Fruit fly (Drosophila melanogaster): ENCODE measurements around the gene Ziz.
A peak's percentile ranks its signal among the peaks of the same experiment; 100 is the strongest.

Ziz gene

dm6 chr2L:7530437-7531091 is 34.5 kb upstream of the Ziz start (continued):
- TF ChIP-seq zfh1 (GFP tag; IDR thresholded peaks at IDR 0.05) (peak; percentile 95), zf30C (GFP tag; optimal IDR thresholded peaks at IDR 0.05) (peak; percentile 27), MESR4 (GFP tag; optimal IDR thresholded peaks at IDR 0.05) (peak; percentile 57), gfzf (GFP tag; optimal IDR thresholded peaks at IDR 0.05) (peak; percentile 73), CG6854 (GFP tag; optimal IDR thresholded peaks at IDR 0.05) (peak; percentile 98), br (optimal IDR thresholded peaks at IDR 0.05) (no peak), CG10543 (GFP tag; optimal IDR thresholded peaks at IDR 0.05) (peak; percentile 99), dati (GFP tag; IDR thresholded peaks at IDR 0.05) (peak; percentile 74), Atf6 (GFP tag; IDR thresholded peaks at IDR 0.05) (peak; percentile 98), lab (GFP tag; optimal IDR thresholded peaks at IDR 0.05) (peak; percentile 99), CG17829 (tag; optimal IDR thresholded peaks at IDR 0.05) (peak; percentile 99), CG6254 (GFP tag; optimal IDR thresholded peaks at IDR 0.05) (peak; percentile 96), CG10267 (tag; optimal IDR thresholded peaks at IDR 0.05) (peak; percentile 97), zfh2 (GFP tag; optimal IDR thresholded peaks at IDR 0.05) (peak; percentile 87)

- TF ChIP-seq CG1233 (GFP tag; optimal IDR thresholded peaks at IDR 0.05) (no peak), vvl (GFP tag; IDR thresholded peaks at IDR 0.05) (peak; percentile 65), CG6654 (GFP tag; optimal IDR thresholded peaks at IDR 0.05) (peak; percentile 93)
Observed at dm6 chr2L:7529931-7530330, 33.8 kb upstream of the Ziz start.

dm6 chr2L:7529182-7529581 is 33.1 kb upstream of the Ziz start:
- TF ChIP-seq Dfd (GFP tag; optimal IDR thresholded peaks at IDR 0.05) (peak in 1 of 2 experiments; percentile 57), CG6791 (GFP tag; IDR thresholded peaks at IDR 0.05; ENCODE audit: partially characterized antibody) (0 out of 3 replicates have a peak, but pooled peaks have one; percentile 12), HLH3B (GFP tag; IDR thresholded peaks at IDR 0.05) (0 out of 2 replicates have a peak, but pooled peaks have one; percentile 21), CG4730 (GFP tag; IDR thresholded peaks at IDR 0.05) (no peak), Optix (GFP tag; IDR thresholded peaks at IDR 0.05) (peak; percentile 27; the same call in 1 of the 3 replicates), CG12744 (GFP tag; optimal IDR thresholded peaks at IDR 0.05) (no peak), CG17802 (tag; optimal IDR thresholded peaks at IDR 0.05) (no peak), CG4360 (GFP tag; IDR thresholded peaks at IDR 0.05) (peak; percentile 85), Med (GFP tag) (peak; percentile 65), vvl (GFP tag; IDR thresholded peaks at IDR 0.05) (no peak), amos (GFP tag; IDR thresholded peaks at IDR 0.05; ENCODE audit: partially characterized antibody) (0 out of 2 replicates have a peak, but pooled peaks have one; percentile 16), CG7963 (GFP tag; IDR thresholded peaks at IDR 0.05; ENCODE audit: partially characterized antibody) (0 out of 3 replicates have a peak, but pooled peaks have one; percentile 15)

DNA sequence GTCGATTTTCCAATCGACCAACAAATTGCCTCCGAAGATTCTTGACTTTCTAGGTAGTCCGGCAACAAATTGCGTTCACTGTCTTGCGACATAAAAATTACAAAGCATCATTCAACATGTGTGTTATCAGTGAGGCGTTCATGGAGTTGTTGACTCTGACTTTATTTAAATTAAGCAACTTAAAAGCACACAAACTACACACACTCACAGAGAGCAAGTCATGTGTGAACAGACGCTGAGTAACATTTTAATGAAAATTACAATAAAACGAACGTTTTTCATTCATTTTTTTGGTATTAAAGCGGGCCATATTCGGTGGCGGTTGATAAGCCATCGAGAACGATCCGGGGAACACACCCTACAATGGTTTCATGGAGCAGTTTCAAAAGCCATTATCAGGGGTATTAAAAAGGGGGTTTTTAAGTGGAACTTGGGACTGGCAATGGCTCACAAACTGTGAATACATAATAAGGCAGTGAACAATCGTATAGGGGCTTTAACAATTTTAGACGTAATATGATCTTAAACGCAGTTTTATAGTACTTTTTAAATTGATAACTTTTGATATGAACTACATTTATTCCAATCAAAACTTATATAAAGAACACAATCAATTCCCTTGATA is 32.1 kb upstream of the Ziz start:
- TF ChIP-seq Atf6 (GFP tag; IDR thresholded peaks at IDR 0.05): 0 out of 2 replicates have a peak, but pooled peaks have one; percentile 28
- peak; percentile 7 for TF ChIP-seq gem (tag; optimal IDR thresholded peaks at IDR 0.05)
- peak; percentile 6 for TF ChIP-seq salm (tag; optimal IDR thresholded peaks at IDR 0.05)
- TF ChIP-seq wek (GFP tag; optimal IDR thresholded peaks at IDR 0.05): peak; percentile 52
- TF ChIP-seq ind (GFP tag; optimal IDR thresholded peaks at IDR 0.05): no peak
- no peak for TF ChIP-seq gce (GFP tag; IDR thresholded peaks at IDR 0.05)
- TF ChIP-seq Sox102F (GFP tag; optimal IDR thresholded peaks at IDR 0.05): no peak
- TF ChIP-seq Atf-2 (GFP tag; optimal IDR thresholded peaks at IDR 0.05): no peak
- peak; percentile 44 for TF ChIP-seq CG17912 (GFP tag; optimal IDR thresholded peaks at IDR 0.05)
- TF ChIP-seq dmrt99B (tag; optimal IDR thresholded peaks at IDR 0.05): peak; percentile 45
- TF ChIP-seq D19B (GFP tag; optimal IDR thresholded peaks at IDR 0.05): no peak
- peak; percentile 23 for TF ChIP-seq oc (tag; optimal IDR thresholded peaks at IDR 0.05)
- no peak for TF ChIP-seq E2f2 (GFP tag; IDR thresholded peaks at IDR 0.05)
- peak; percentile 44 for TF ChIP-seq CG17359 (tag; optimal IDR thresholded peaks at IDR 0.05)
- no peak for TF ChIP-seq wor (GFP tag; IDR thresholded peaks at IDR 0.05)
- no peak for TF ChIP-seq unpg (GFP tag; optimal IDR thresholded peaks at IDR 0.05)
- peak; percentile 41 for TF ChIP-seq Sox100B (GFP tag; optimal IDR thresholded peaks at IDR 0.05)
- peak; percentile 7 for TF ChIP-seq CG1603 (tag; optimal IDR thresholded peaks at IDR 0.05)

Measured in whole organism, embryonic.